Fruit fly (Drosophila melanogaster): Measurements from ENCODE around the gene pinta.
A peak's percentile ranks its signal among the peaks of the same experiment; 100 is the strongest.

pinta gene

DNA sequence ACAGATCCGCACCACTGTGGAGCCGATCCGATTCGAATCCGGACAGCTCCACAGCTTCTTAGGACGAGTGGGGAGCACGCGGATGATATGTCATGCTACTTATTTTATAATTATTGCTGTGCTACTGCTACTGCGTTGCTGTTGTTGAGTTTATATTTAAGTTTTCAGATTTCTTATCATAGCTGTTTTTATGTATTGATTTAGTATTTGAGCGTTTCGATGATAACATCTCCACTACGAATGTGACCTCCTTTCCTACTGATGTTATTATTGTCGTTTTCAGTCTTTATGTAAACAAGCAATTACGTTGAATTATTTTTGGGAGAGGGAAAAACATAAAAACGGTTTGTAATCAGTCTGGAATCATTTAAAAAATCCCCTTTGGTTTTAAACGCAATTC lies 31.3 kb upstream of the pinta start:
- TF ChIP-seq exex (tag; optimal IDR thresholded peaks at IDR 0.05) (peak; percentile 51), CG16813 (GFP tag; IDR thresholded peaks at IDR 0.05; ENCODE audit: partially characterized antibody) (no peak), CG34376 (GFP tag; optimal IDR thresholded peaks at IDR 0.05) (peak; percentile 98), Pdp1 (GFP tag; optimal IDR thresholded peaks at IDR 0.05) (peak in 1 of 2 experiments; percentile 67), grn (GFP tag; optimal IDR thresholded peaks at IDR 0.05) (peak; percentile 59)

DNA sequence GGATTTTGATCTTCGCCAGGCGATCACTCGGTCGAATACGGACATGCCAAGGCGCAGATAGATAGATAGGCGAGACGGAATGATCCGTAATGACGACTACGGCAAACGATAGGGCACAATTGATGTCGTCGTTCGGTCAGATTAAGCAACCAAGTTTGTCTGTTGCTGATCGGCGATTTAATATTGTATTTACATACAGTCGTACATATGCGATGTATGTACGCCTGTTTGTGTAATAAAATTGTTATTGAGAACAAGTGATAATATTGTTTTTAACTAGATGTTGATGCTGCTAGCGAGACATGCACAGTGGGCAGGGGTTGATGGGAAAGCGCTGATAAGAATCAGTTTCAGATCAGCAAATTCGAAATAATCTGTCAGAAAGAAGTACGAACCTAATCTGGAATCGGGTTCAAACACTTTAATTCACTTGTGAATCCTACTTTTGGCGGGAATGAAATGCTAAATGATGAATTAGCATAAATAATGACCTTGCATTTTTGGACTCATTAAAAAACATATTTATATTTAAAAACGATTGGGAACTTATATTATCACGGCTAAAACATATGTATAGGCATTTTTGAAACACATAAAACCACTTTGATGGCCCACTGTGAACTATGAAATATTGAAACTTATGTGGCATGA lies 30.7 kb upstream of the pinta start:
- 0 out of 2 replicates have a peak, but pooled peaks have one; percentile 26 for TF ChIP-seq CG31441 (GFP tag; IDR thresholded peaks at IDR 0.05)
- peak; percentile 1 for TF ChIP-seq CG13296 (GFP tag; optimal IDR thresholded peaks at IDR 0.05)
- 0 out of 2 replicates have a peak, but pooled peaks have one; percentile 6 for TF ChIP-seq Ada2b (GFP tag; IDR thresholded peaks at IDR 0.05)
- peak; percentile 90 for TF ChIP-seq Ets65A (GFP tag)
- 0 out of 3 replicates have a peak, but pooled peaks have one; percentile 40 for TF ChIP-seq CG11695 (GFP tag; IDR thresholded peaks at IDR 0.05)
- TF ChIP-seq Chrac-16 (GFP tag; optimal IDR thresholded peaks at IDR 0.05) = peak; percentile 2
- peak; percentile 0 for TF ChIP-seq CG12659 (GFP tag; optimal IDR thresholded peaks at IDR 0.05)
- peak; percentile 6 for TF ChIP-seq grau (tag; optimal IDR thresholded peaks at IDR 0.05)
- peak; percentile 33 for TF ChIP-seq CG2678 (tag; optimal IDR thresholded peaks at IDR 0.05)
- TF ChIP-seq CG34376 (GFP tag; optimal IDR thresholded peaks at IDR 0.05) = peak; percentile 84
- peak; percentile 31 for TF ChIP-seq CG18262 (tag; optimal IDR thresholded peaks at IDR 0.05)
- 0 out of 2 replicates have a peak, but pooled peaks have one; percentile 23 for TF ChIP-seq ara (GFP tag; IDR thresholded peaks at IDR 0.05)
- TF ChIP-seq CG10979 (tag; optimal IDR thresholded peaks at IDR 0.05) = peak; percentile 5
- no peak for TF ChIP-seq CG6683 (GFP tag; optimal IDR thresholded peaks at IDR 0.05)
- TF ChIP-seq Ssrp (tag; optimal IDR thresholded peaks at IDR 0.05) = peak; percentile 20
- peak; percentile 25 for TF ChIP-seq CG7556 (GFP tag; optimal IDR thresholded peaks at IDR 0.05)
- TF ChIP-seq prd (optimal IDR thresholded peaks at IDR 0.05) = no peak
- TF ChIP-seq prd (GFP tag; IDR thresholded peaks at IDR 0.05) = peak; percentile 30; the same call in 1 of the 3 replicates
- peak in 1 of 2 experiments; percentile 2 for TF ChIP-seq Hr51 (GFP tag; optimal IDR thresholded peaks at IDR 0.05)
- peak; percentile 34 for TF ChIP-seq Oli (tag; optimal IDR thresholded peaks at IDR 0.05)
- no peak for TF ChIP-seq hkb (optimal IDR thresholded peaks at IDR 0.05)
- 0 out of 2 replicates have a peak, but pooled peaks have one; percentile 16 for TF ChIP-seq hkb (GFP tag; IDR thresholded peaks at IDR 0.05)
- TF ChIP-seq CG17361 (GFP tag; IDR thresholded peaks at IDR 0.05) = peak; percentile 55; the same call in 2 of the 3 replicates
- no peak for TF ChIP-seq da (GFP tag; optimal IDR thresholded peaks at IDR 0.05)
- TF ChIP-seq CG30403 (GFP tag; optimal IDR thresholded peaks at IDR 0.05) = peak; percentile 32
- peak; percentile 7 for TF ChIP-seq Sox102F (GFP tag; optimal IDR thresholded peaks at IDR 0.05)
- peak; percentile 66 for TF ChIP-seq sens (GFP tag)
- no peak for TF ChIP-seq CG12104 (GFP tag; optimal IDR thresholded peaks at IDR 0.05)
- TF ChIP-seq Pdp1 (GFP tag; optimal IDR thresholded peaks at IDR 0.05) = peak in 1 of 2 experiments; percentile 3
- no peak for TF ChIP-seq CG17328 (GFP tag; IDR thresholded peaks at IDR 0.05)
- TF ChIP-seq gem (tag; optimal IDR thresholded peaks at IDR 0.05) = peak; percentile 46
- peak; percentile 30; the same call in 2 of the 3 replicates for TF ChIP-seq row (GFP tag; IDR thresholded peaks at IDR 0.05)
- TF ChIP-seq knrl (GFP tag; IDR thresholded peaks at IDR 0.05; ENCODE audit: partially characterized antibody) = no peak
- peak; percentile 24 for TF ChIP-seq CG15514 (GFP tag; optimal IDR thresholded peaks at IDR 0.05)
- TF ChIP-seq CG2712 (tag; optimal IDR thresholded peaks at IDR 0.05) = peak; percentile 4
- peak; percentile 6 for TF ChIP-seq CG16815 (GFP tag; optimal IDR thresholded peaks at IDR 0.05)
- TF ChIP-seq phol (tag; optimal IDR thresholded peaks at IDR 0.05) = peak; percentile 26
- peak; percentile 9 for TF ChIP-seq ind (GFP tag; optimal IDR thresholded peaks at IDR 0.05)
- TF ChIP-seq CG18599 (GFP tag; optimal IDR thresholded peaks at IDR 0.05) = peak; percentile 9
- TF ChIP-seq Abd-B (GFP tag; optimal IDR thresholded peaks at IDR 0.05) = no peak
- peak; percentile 15; the same call in 1 of the 2 replicates for TF ChIP-seq CG14441 (GFP tag; IDR thresholded peaks at IDR 0.05)
- TF ChIP-seq Med (GFP tag) = peak; percentile 36
- TF ChIP-seq ATbp (GFP tag; optimal IDR thresholded peaks at IDR 0.05) = no peak
- TF ChIP-seq Gug (GFP tag; IDR thresholded peaks at IDR 0.05) = no peak
